Worm (Caenorhabditis elegans): ENCODE data around the gene dhs-22.

ce11 chrV:14378052-14378451 is 43.2 kb downstream of the dhs-22 start:
- TF ChIP-seq T22C8.4 (GFP tag; IDR thresholded peaks at IDR 0.05) (no peak), cog-1 (tag; optimal IDR thresholded peaks at IDR 0.05) (no peak), tab-1 (GFP tag; IDR thresholded peaks at IDR 0.05) (no peak)
